Worm (Caenorhabditis elegans): ENCODE measurements around the gene amx-3.

DNA sequence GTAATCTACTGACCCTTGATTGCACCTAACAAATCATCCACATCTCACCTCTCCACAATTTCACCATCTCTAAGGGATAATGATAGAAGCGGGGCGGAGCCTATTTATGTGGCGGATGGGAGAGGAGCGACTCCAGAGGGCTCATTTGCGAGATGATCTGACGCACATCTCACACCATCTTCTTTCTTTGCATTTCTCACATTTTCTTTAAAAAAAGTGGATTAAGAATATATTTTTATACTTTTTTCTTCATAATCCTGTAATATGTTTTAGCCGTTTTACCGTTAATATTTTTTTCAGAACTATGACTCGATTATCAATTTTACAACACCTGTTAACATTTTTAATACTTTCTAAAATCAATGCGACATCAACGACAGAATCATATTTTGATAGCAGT lies 11.7 kb upstream of the amx-3 start, which contains the start of gene pbo-5:
- TF ChIP-seq tbx-9 (tag; optimal IDR thresholded peaks at IDR 0.05; ENCODE audit: borderline replicate concordance) = no peak
- TF ChIP-seq B0336.3 (GFP tag; IDR thresholded peaks at IDR 0.05) = no peak
- TF ChIP-seq cebp-1 (GFP tag; IDR thresholded peaks at IDR 0.05) = no peak
- TF ChIP-seq cebp-1 (tag; optimal IDR thresholded peaks at IDR 0.05) = no peak
